Fruit fly (Drosophila melanogaster) whole organism, prepupa: ENCODE results near the gene CG14969.

Source experiments
- Blimp-1 ChIP-seq: fragments of 200-800 bp; sonication (Bioruptor generic); optimal IDR thresholded peaks from 3 replicates; lab custom pipeline; 2017; ENCODE audit warnings: missing biosample characterization, missing genetic modification characterization, mild to moderate bottlenecking, moderate library complexity, missing genetic modification reagents
- CG16779 ChIP-seq: fragments of 200-800 bp; sonication (Bioruptor generic); optimal IDR thresholded peaks from 3 replicates; lab custom pipeline; 2017; ENCODE audit warnings: missing biosample characterization, mild to moderate bottlenecking, missing genetic modification characterization
- Hr38 ChIP-seq: sonication (Bioruptor generic); optimal IDR thresholded peaks from 2 replicates; lab custom pipeline; 2016; ENCODE audit warnings: missing biosample characterization, missing genetic modification characterization

DNA sequence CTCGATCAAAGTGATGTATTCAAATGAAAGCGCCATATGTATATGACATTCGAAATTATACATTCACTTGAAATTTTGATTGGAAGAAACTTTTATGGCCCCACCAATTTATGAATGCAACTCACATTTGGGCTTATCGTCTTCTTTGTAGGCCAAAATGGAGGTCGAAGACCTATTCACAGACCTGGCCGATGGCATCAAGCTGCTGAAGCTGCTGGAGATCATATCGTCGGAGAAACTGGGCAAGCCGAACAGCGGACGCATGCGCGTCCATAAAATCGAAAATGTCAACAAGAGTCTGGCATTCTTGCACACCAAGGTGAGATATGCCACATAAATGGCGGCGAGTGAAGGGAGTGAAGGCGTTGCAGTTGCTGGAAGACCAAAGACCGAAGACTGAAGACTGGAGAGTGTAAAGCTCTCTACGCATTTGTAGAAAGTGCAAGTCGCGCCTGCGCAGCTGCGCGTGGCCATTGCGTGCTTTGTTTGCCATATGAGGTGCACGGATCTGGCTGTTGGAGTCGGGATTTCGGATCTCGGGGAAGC is 17.1 kb upstream of the CG14969 start:
- TF ChIP-seq Hr38 (GFP tag; lab: Kevin White, UChicago): no peak
- TF ChIP-seq Blimp-1 (GFP tag; lab: Kevin White, UChicago): no peak
- TF ChIP-seq CG16779 (tag; lab: Kevin White, UChicago): no peak
